Fruit fly (Drosophila melanogaster): Measurements from ENCODE around the gene CG33252.

CG33252 gene

DNA sequence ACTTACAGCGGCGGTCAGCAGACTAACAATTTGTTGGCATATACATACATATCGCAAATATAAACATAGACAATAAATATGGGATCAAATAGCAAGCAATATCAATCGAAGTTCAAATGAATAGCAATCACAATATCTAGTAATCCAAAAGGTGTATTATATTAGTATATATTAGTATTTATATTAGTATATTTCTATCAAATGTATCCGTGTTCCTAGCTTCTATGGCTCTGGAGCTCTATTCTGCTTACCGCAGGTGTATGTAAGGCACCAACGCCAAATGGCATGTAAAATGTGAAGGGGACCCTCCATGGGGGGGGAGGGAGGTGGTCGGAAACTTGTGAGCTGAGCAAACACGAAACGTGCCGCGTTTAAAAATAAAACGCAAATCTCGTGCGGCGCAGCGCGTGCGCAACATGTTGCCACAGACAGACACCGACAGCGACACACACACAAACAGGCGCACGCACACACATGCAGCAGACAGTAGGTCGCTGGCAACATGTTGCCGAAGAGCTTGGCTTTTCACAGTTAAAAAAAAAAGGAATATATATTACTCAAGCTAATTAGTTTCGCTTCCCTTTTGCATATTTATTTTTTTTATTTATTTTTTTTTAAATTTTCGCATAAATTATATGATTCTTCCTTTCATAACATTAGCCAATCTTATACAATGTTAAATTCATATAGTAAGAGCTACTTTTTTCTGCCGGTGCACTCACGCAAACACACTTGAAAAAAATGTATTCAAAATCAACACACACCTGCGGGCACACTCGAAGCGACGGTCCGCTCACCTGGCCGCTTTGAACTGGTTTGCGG, 33.7 kb upstream of the CG33252 start (continued):
- TF ChIP-seq Poxn (GFP tag; IDR thresholded peaks at IDR 0.05) (peak; percentile 28; the same call in 1 of the 2 replicates), tup (GFP tag; optimal IDR thresholded peaks at IDR 0.05) (no peak), CG4820 (GFP tag; optimal IDR thresholded peaks at IDR 0.05) (peak; percentile 49), Dp (GFP tag; optimal IDR thresholded peaks at IDR 0.05) (no peak), kah (GFP tag; optimal IDR thresholded peaks at IDR 0.05) (no peak), Chrac-16 (GFP tag; optimal IDR thresholded peaks at IDR 0.05) (peak; percentile 47), CG7372 (GFP tag; IDR thresholded peaks at IDR 0.05) (peak; percentile 46), CG6175 (GFP tag; IDR thresholded peaks at IDR 0.05) (peak; percentile 54; the same call in 1 of the 3 replicates), sens (GFP tag) (peak; percentile 91), sc (optimal IDR thresholded peaks at IDR 0.05) (no peak), sc (GFP tag; optimal IDR thresholded peaks at IDR 0.05) (peak; percentile 17), CG43689 (GFP tag; IDR thresholded peaks at IDR 0.05) (no peak), gsb (GFP tag; IDR thresholded peaks at IDR 0.05) (peak; percentile 42; the same call in 1 of the 2 replicates), org-1 (GFP tag; optimal IDR thresholded peaks at IDR 0.05) (peak; percentile 19), CrebB (tag; optimal IDR thresholded peaks at IDR 0.05) (peak; percentile 16), CG4282 (GFP tag; optimal IDR thresholded peaks at IDR 0.05) (no peak), croc (GFP tag; conservative IDR thresholded peaks at IDR 0.05) (peak; percentile 53; the same call in 2 of the 3 replicates), CG5180 (GFP tag; optimal IDR thresholded peaks at IDR 0.05) (peak; percentile 47), fd3F (GFP tag; optimal IDR thresholded peaks at IDR 0.05) (peak; percentile 45), Dip3 (GFP tag; optimal IDR thresholded peaks at IDR 0.05) (no peak), E2f2 (GFP tag; IDR thresholded peaks at IDR 0.05) (0 out of 2 replicates have a peak, but pooled peaks have one; percentile 10), ci (GFP tag; IDR thresholded peaks at IDR 0.05) (no peak; the same call in 2 of the 3 replicates), CG9609 (GFP tag; optimal IDR thresholded peaks at IDR 0.05) (no peak), CG4707 (GFP tag; optimal IDR thresholded peaks at IDR 0.05) (no peak), CG18599 (GFP tag; optimal IDR thresholded peaks at IDR 0.05) (peak; percentile 66), fd64A (GFP tag; optimal IDR thresholded peaks at IDR 0.05) (no peak), ara (GFP tag; IDR thresholded peaks at IDR 0.05) (peak; percentile 57; the same call in 1 of the 2 replicates), Mrtf (GFP tag; IDR thresholded peaks at IDR 0.05) (peak; percentile 59; the same call in 1 of the 3 replicates), Mad (GFP tag; optimal IDR thresholded peaks at IDR 0.05) (no peak), CG14014 (GFP tag; IDR thresholded peaks at IDR 0.05) (peak; percentile 27), CG4328 (GFP tag; optimal IDR thresholded peaks at IDR 0.05) (peak; percentile 17), pfk (GFP tag; optimal IDR thresholded peaks at IDR 0.05) (no peak), CG31224 (GFP tag; IDR thresholded peaks at IDR 0.05) (no peak; the same call in 1 of the 2 replicates), CG15269 (tag; optimal IDR thresholded peaks at IDR 0.05) (peak; percentile 68), CG11695 (GFP tag; IDR thresholded peaks at IDR 0.05) (peak; percentile 74), h (optimal IDR thresholded peaks at IDR 0.05) (no peak), HmgZ (tag; optimal IDR thresholded peaks at IDR 0.05) (peak; percentile 39), fu2 (GFP tag; optimal IDR thresholded peaks at IDR 0.05) (no peak), chif (GFP tag; optimal IDR thresholded peaks at IDR 0.05) (peak in 1 of 2 experiments; percentile 35), CG30431 (GFP tag; optimal IDR thresholded peaks at IDR 0.05) (peak; percentile 27), chm (GFP tag; IDR thresholded peaks at IDR 0.05) (0 out of 2 replicates have a peak, but pooled peaks have one; percentile 9), CG13296 (GFP tag; optimal IDR thresholded peaks at IDR 0.05) (peak; percentile 36), CG10321 (GFP tag; IDR thresholded peaks at IDR 0.05) (no peak), CG6791 (GFP tag; IDR thresholded peaks at IDR 0.05; ENCODE audit: partially characterized antibody) (no peak), tap (tag; optimal IDR thresholded peaks at IDR 0.05) (peak; percentile 37), Deaf1 (tag; optimal IDR thresholded peaks at IDR 0.05) (peak; percentile 21), klu (GFP tag; IDR thresholded peaks at IDR 0.05) (0 out of 2 replicates have a peak, but pooled peaks have one; percentile 18), repo (GFP tag; optimal IDR thresholded peaks at IDR 0.05) (no peak), Dip2 (GFP tag; IDR thresholded peaks at IDR 0.05) (no peak), maf-S (GFP tag; optimal IDR thresholded peaks at IDR 0.05) (no peak)

Measured in whole organism, embryonic.